Worm (Caenorhabditis elegans) whole organism, L4 larva: Measurements from ENCODE around the gene T05C12.1.

Experiments used
- ZK546.5 ChIP-seq, 2 experiments: sonication (generic microtip); optimal IDR thresholded peaks; 2 replicates each; lab custom pipeline; 2017; ENCODE audit warnings: missing biosample characterization in 2 of 2, missing genetic modification characterization in 2 of 2
- mdl-1 ChIP-seq, 2 experiments: fragments of 150-350 bp in 1 of 2; sonication (generic microtip) in 1 of 2; optimal IDR thresholded peaks; 2 replicates each; lab custom pipeline; 2014 to 2017; ENCODE audit warnings: missing biosample characterization in 2 of 2, missing genetic modification characterization in 2 of 2
- mep-1 ChIP-seq: fragments of 150-350 bp; sonication (generic microtip); optimal IDR thresholded peaks from 3 replicates; lab custom pipeline; 2014; ENCODE audit warnings: missing biosample characterization, missing genetic modification characterization
- mxl-3 ChIP-seq: fragments of 200-800 bp; sonication (Bioruptor generic); optimal IDR thresholded peaks from 2 replicates; lab custom pipeline; 2018; ENCODE audit warnings: mild to moderate bottlenecking, missing genetic modification characterization, missing compliant biosample characterization
- pha-4 ChIP-seq, 2 experiments: fragments of 150-350 bp in 1 of 2; fragments of 200-800 bp in 1 of 2; sonication (Bioruptor generic) in 1 of 2; IDR thresholded peaks in 1 of 2; optimal IDR thresholded peaks in 1 of 2; 2 replicates each; pipeline versions ENCODE4 v1.3.6 to Lab custom; 2014 to 2022; ENCODE audit warnings: missing genetic modification characterization in 2 of 2, missing genetic modification reagents in 2 of 2, missing biosample characterization in 1 of 2, missing compliant biosample characterization in 1 of 2
- saeg-2 ChIP-seq: fragments of 200-800 bp; sonication (Bioruptor generic); IDR thresholded peaks from 2 replicates; pipeline ENCODE4 v1.3.6; 2022; ENCODE audit warnings: missing genetic modification reagents, missing genetic modification characterization, missing compliant biosample characterization
- tra-1 ChIP-seq: fragments of 200-800 bp; sonication (Bioruptor generic); IDR thresholded peaks from 2 replicates; pipeline ENCODE4 v1.3.6; 2022; ENCODE audit warnings: missing genetic modification reagents, missing genetic modification characterization, missing compliant biosample characterization
- unc-130 ChIP-seq: sonication (generic microtip); optimal IDR thresholded peaks from 2 replicates; lab custom pipeline; 2016; ENCODE audit warnings: missing genetic modification reagents, missing genetic modification characterization, missing compliant biosample characterization
- zag-1 ChIP-seq: fragments of 150-350 bp; optimal IDR thresholded peaks from 2 replicates; lab custom pipeline; 2014; ENCODE audit warnings: missing biosample characterization, missing genetic modification characterization

DNA sequence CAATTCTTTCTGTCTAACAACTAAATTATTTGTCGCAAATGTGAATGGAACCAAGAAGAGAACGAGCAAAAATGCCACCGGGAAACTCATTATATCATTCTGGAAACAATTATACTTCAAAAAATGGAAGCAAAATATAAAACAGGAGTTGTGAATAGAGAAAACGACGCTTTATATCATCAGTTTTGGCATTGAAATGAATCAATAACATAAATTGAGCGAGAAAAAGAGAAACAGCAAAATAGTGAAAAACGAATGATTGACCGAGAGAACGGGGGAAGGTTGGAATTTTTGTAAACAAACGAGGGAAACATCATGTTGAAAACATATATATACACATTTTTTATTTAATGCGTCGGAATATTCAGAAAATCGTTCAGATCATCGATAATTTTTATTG is 36.7 kb upstream of the T05C12.1 start, which contains the start of gene ctns-1:
- TF ChIP-seq mxl-3 (GFP tag; lab: Kevin White, UChicago) (no peak), saeg-2 (GFP tag; lab: Robert Waterston, UW) (no peak), pha-4 (GFP tag; IDR thresholded peaks at IDR 0.05; lab: Robert Waterston, UW) (no peak), pha-4 (tag; optimal IDR thresholded peaks at IDR 0.05; lab: Kevin White, UChicago) (no peak), mdl-1 (tag; optimal IDR thresholded peaks at IDR 0.05; lab: Kevin White, UChicago) (no peak), tra-1 (no peak), zag-1 (tag; lab: Kevin White, UChicago) (no peak), unc-130 (GFP tag; lab: Kevin White, UChicago) (no peak), ZK546.5 (tag; optimal IDR thresholded peaks at IDR 0.05; lab: Kevin White, UChicago) (no peak), mep-1 (tag; lab: Kevin White, UChicago) (no peak)
